Fruit fly (Drosophila melanogaster): ENCODE data around the gene Top3beta.

The Top3beta gene

dm6 chrX:6266092-6266491 is 21.7 kb downstream of the Top3beta start:
- no peak for TF ChIP-seq insv (optimal IDR thresholded peaks at IDR 0.05)
- TF ChIP-seq h (optimal IDR thresholded peaks at IDR 0.05) = no peak
- peak; percentile 51 for TF ChIP-seq ttk (optimal IDR thresholded peaks at IDR 0.05)
- TF ChIP-seq psq (optimal IDR thresholded peaks at IDR 0.05) = no peak

dm6 chrX:6265456-6265877 is 22.3 kb downstream of the Top3beta start:
- TF ChIP-seq h (optimal IDR thresholded peaks at IDR 0.05) (no peak), psq (optimal IDR thresholded peaks at IDR 0.05) (no peak), ttk (optimal IDR thresholded peaks at IDR 0.05) (no peak), Myc (optimal IDR thresholded peaks at IDR 0.05) (no peak), Sin3A (optimal IDR thresholded peaks at IDR 0.05) (no peak), insv (optimal IDR thresholded peaks at IDR 0.05) (no peak)

dm6 chrX:6264456-6264855 is 23.3 kb downstream of the Top3beta start:
- TF ChIP-seq psq (optimal IDR thresholded peaks at IDR 0.05) (no peak), Sin3A (optimal IDR thresholded peaks at IDR 0.05) (no peak), ttk (optimal IDR thresholded peaks at IDR 0.05) (no peak), insv (optimal IDR thresholded peaks at IDR 0.05) (no peak), Myc (optimal IDR thresholded peaks at IDR 0.05) (no peak), h (optimal IDR thresholded peaks at IDR 0.05) (no peak)

- no peak for TF ChIP-seq h (optimal IDR thresholded peaks at IDR 0.05)
- TF ChIP-seq ttk (optimal IDR thresholded peaks at IDR 0.05) = no peak
- TF ChIP-seq insv (optimal IDR thresholded peaks at IDR 0.05) = no peak
- no peak for TF ChIP-seq psq (optimal IDR thresholded peaks at IDR 0.05)
- TF ChIP-seq Myc (optimal IDR thresholded peaks at IDR 0.05) = no peak
- TF ChIP-seq Sin3A (optimal IDR thresholded peaks at IDR 0.05) = no peak
These were observed 24.1 kb downstream of the Top3beta start for dm6 chrX:6263614-6264130.

dm6 chrX:6260900-6261299 is 26.9 kb downstream of the Top3beta start, which contains the start of gene Josd:
TSS of gene Josd (plus strand) at chrX:6261169.
- TF ChIP-seq Myc (optimal IDR thresholded peaks at IDR 0.05) (no peak), Sin3A (optimal IDR thresholded peaks at IDR 0.05) (no peak), psq (optimal IDR thresholded peaks at IDR 0.05) (no peak), insv (optimal IDR thresholded peaks at IDR 0.05) (no peak)

dm6 chrX:6259696-6260095 is 28.1 kb downstream of the Top3beta start:
- TF ChIP-seq Myc (optimal IDR thresholded peaks at IDR 0.05) (no peak), Sin3A (optimal IDR thresholded peaks at IDR 0.05) (no peak), insv (optimal IDR thresholded peaks at IDR 0.05) (no peak), ttk (optimal IDR thresholded peaks at IDR 0.05) (no peak), psq (optimal IDR thresholded peaks at IDR 0.05) (no peak), h (optimal IDR thresholded peaks at IDR 0.05) (no peak)

- TF ChIP-seq Myc (optimal IDR thresholded peaks at IDR 0.05) (no peak), psq (optimal IDR thresholded peaks at IDR 0.05) (no peak), insv (optimal IDR thresholded peaks at IDR 0.05) (no peak), ttk (optimal IDR thresholded peaks at IDR 0.05) (no peak), Sin3A (optimal IDR thresholded peaks at IDR 0.05) (no peak), h (optimal IDR thresholded peaks at IDR 0.05) (no peak)
These were observed 32.3 kb downstream of the Top3beta start, which contains the start of the genes Rbcn-3A and Spx for dm6 chrX:6255414-6255915. TSS of gene Rbcn-3A (minus strand) at chrX:6255487. TSS of gene Spx (plus strand) at chrX:6255822.

- TF ChIP-seq psq (optimal IDR thresholded peaks at IDR 0.05) = no peak
These were observed 33.0 kb downstream of the Top3beta start for dm6 chrX:6254617-6255349.

- TF ChIP-seq Myc (optimal IDR thresholded peaks at IDR 0.05) (no peak), h (optimal IDR thresholded peaks at IDR 0.05) (no peak), Sin3A (optimal IDR thresholded peaks at IDR 0.05) (no peak), psq (optimal IDR thresholded peaks at IDR 0.05) (no peak), insv (optimal IDR thresholded peaks at IDR 0.05) (no peak), ttk (optimal IDR thresholded peaks at IDR 0.05) (no peak)
These were observed 34.1 kb downstream of the Top3beta start for dm6 chrX:6253701-6254100.

dm6 chrX:6252897-6253540 is 34.8 kb downstream of the Top3beta start:
- TF ChIP-seq insv (optimal IDR thresholded peaks at IDR 0.05) (no peak), psq (optimal IDR thresholded peaks at IDR 0.05) (no peak)

dm6 chrX:6237015-6237414 is 50.8 kb downstream of the Top3beta start, which contains the start of gene CG14445:
TSS of gene CG14445 (plus strand) at chrX:6237315.
- TF ChIP-seq h (optimal IDR thresholded peaks at IDR 0.05) (no peak), ttk (optimal IDR thresholded peaks at IDR 0.05) (no peak), Myc (optimal IDR thresholded peaks at IDR 0.05) (no peak), psq (optimal IDR thresholded peaks at IDR 0.05) (no peak), Sin3A (optimal IDR thresholded peaks at IDR 0.05) (no peak), insv (optimal IDR thresholded peaks at IDR 0.05) (no peak)

All from Kc167 (cell line).